Worm (Caenorhabditis elegans): ENCODE data around the gene ets-7.
"Not testable (repeated sequence)": the region's sequence is repeated elsewhere in the genome, so short reads cannot be mapped to it uniquely, and the experiment has no call there.

ets-7 gene

ce11 chrV:7511465-7511864 is 47.1 kb downstream of the ets-7 start, which contains the start of gene nhr-171:
Gene nhr-171, plus strand, starts transcription at chrV:7511765.
- not testable (repeated sequence) for TF ChIP-seq unc-62 (GFP tag; optimal IDR thresholded peaks at IDR 0.05 in 1 of 2); unc-62 (tag; optimal IDR thresholded peaks at IDR 0.05); vab-7 (GFP tag; IDR thresholded peaks at IDR 0.05); dve-1 (tag; optimal IDR thresholded peaks at IDR 0.05; ENCODE audit: insufficient read depth)

ce11 chrV:7508566-7509044 is 50.0 kb downstream of the ets-7 start, which contains the start of the genes str-31 and nhr-172:
Gene str-31, minus strand, starts transcription at chrV:7508666.
Gene nhr-172, plus strand, starts transcription at chrV:7508994.
- TF ChIP-seq lin-13 (GFP tag; optimal IDR thresholded peaks at IDR 0.05) = no peak
- no peak for TF ChIP-seq hlh-30 (tag; optimal IDR thresholded peaks at IDR 0.05; ENCODE audit: insufficient read depth)
- no peak for TF ChIP-seq madf-9 (GFP tag; conservative IDR thresholded peaks at IDR 0.05)
- no peak for TF ChIP-seq nhr-76 (tag; optimal IDR thresholded peaks at IDR 0.05)
- no peak for TF ChIP-seq ceh-82 (tag; optimal IDR thresholded peaks at IDR 0.05)
- TF ChIP-seq zip-2 (tag; optimal IDR thresholded peaks at IDR 0.05) = no peak
- no peak for TF ChIP-seq ama-1 (optimal IDR thresholded peaks at IDR 0.05)
- no peak for TF ChIP-seq set-16 (GFP tag; IDR thresholded peaks at IDR 0.05)
- no peak for TF ChIP-seq ceh-62 (tag; optimal IDR thresholded peaks at IDR 0.05)
- no peak for TF ChIP-seq mdt-29 (GFP tag; IDR thresholded peaks at IDR 0.05)
- no peak for TF ChIP-seq attf-4 (tag; optimal IDR thresholded peaks at IDR 0.05)
- no peak for TF ChIP-seq ZK337.2 (GFP tag; IDR thresholded peaks at IDR 0.05)
- TF ChIP-seq sdz-12 (GFP tag; optimal IDR thresholded peaks at IDR 0.05) = no peak
